Fruit fly (Drosophila melanogaster): ENCODE results near the gene Pak.

The Pak gene

dm6 chr3R:6345814-6346213 lies 4.9 kb upstream of the Pak start, which contains the start of the genes SmD2 and CG18048:
Gene SmD2, minus strand, starts transcription at chr3R:6345911.
Gene CG18048, plus strand, starts transcription at chr3R:6346111.
- TF ChIP-seq GATAd (GFP tag; optimal IDR thresholded peaks at IDR 0.05): no peak
- TF ChIP-seq Mio (GFP tag; optimal IDR thresholded peaks at IDR 0.05): no peak
- TF ChIP-seq CG32264 (GFP tag; optimal IDR thresholded peaks at IDR 0.05): no peak
- TF ChIP-seq woc (GFP tag; optimal IDR thresholded peaks at IDR 0.05): peak; percentile 11
- no peak for TF ChIP-seq OdsH (GFP tag; optimal IDR thresholded peaks at IDR 0.05)
- TF ChIP-seq HLH106 (tag; optimal IDR thresholded peaks at IDR 0.05): peak; percentile 7
- no peak for TF ChIP-seq sage (GFP tag; optimal IDR thresholded peaks at IDR 0.05)
- TF ChIP-seq h (GFP tag; optimal IDR thresholded peaks at IDR 0.05): peak; percentile 20
- peak; percentile 4 for TF ChIP-seq Sp1 (GFP tag; optimal IDR thresholded peaks at IDR 0.05)

dm6 chr3R:6348943-6349342 lies 1.8 kb upstream of the Pak start, which contains the start of gene Hr83:
Gene Hr83, plus strand, starts transcription at chr3R:6349243.
- TF ChIP-seq woc (GFP tag; optimal IDR thresholded peaks at IDR 0.05): no peak
- no peak for TF ChIP-seq fru (GFP tag; optimal IDR thresholded peaks at IDR 0.05)
- no peak for TF ChIP-seq brk (GFP tag; optimal IDR thresholded peaks at IDR 0.05)
- no peak for TF ChIP-seq CrebA (GFP tag; optimal IDR thresholded peaks at IDR 0.05; ENCODE audit: borderline replicate concordance)
- no peak for TF ChIP-seq tai (GFP tag; optimal IDR thresholded peaks at IDR 0.05)
- TF ChIP-seq Dif (GFP tag; optimal IDR thresholded peaks at IDR 0.05; ENCODE audit: partially characterized antibody): no peak
- TF ChIP-seq ey (GFP tag; optimal IDR thresholded peaks at IDR 0.05): no peak
- no peak for TF ChIP-seq dmrt93B (GFP tag; optimal IDR thresholded peaks at IDR 0.05)
- TF ChIP-seq foxo (GFP tag; optimal IDR thresholded peaks at IDR 0.05): no peak
- no peak for TF ChIP-seq usp (GFP tag; optimal IDR thresholded peaks at IDR 0.05)
- TF ChIP-seq Hr78 (GFP tag; optimal IDR thresholded peaks at IDR 0.05): no peak
- no peak for TF ChIP-seq Dfd (GFP tag; optimal IDR thresholded peaks at IDR 0.05)
- TF ChIP-seq h (GFP tag; optimal IDR thresholded peaks at IDR 0.05): no peak
- no peak for TF ChIP-seq dl (GFP tag; optimal IDR thresholded peaks at IDR 0.05; ENCODE audit: insufficient read depth in 1 of 2, partially characterized antibody in 2 of 2)
- no peak for TF ChIP-seq OdsH (GFP tag; optimal IDR thresholded peaks at IDR 0.05)
- TF ChIP-seq Vsx2 (GFP tag; optimal IDR thresholded peaks at IDR 0.05; ENCODE audit: partially characterized antibody): no peak
- TF ChIP-seq Hr83 (GFP tag; optimal IDR thresholded peaks at IDR 0.05; ENCODE audit: poor library complexity, severe bottlenecking): no peak
- no peak for TF ChIP-seq br (GFP tag; optimal IDR thresholded peaks at IDR 0.05)
- no peak for TF ChIP-seq Jra (GFP tag; optimal IDR thresholded peaks at IDR 0.05)
- no peak for TF ChIP-seq GATAd (GFP tag; optimal IDR thresholded peaks at IDR 0.05)

dm6 chr3R:6351181-6351580 lies 485 bp downstream of the Pak start:
- TF ChIP-seq Hr83 (GFP tag; optimal IDR thresholded peaks at IDR 0.05; ENCODE audit: poor library complexity, severe bottlenecking) (no peak), Dfd (GFP tag; optimal IDR thresholded peaks at IDR 0.05) (no peak), Abd-B (GFP tag; optimal IDR thresholded peaks at IDR 0.05) (no peak), pan (optimal IDR thresholded peaks at IDR 0.05) (no peak), usp (GFP tag; optimal IDR thresholded peaks at IDR 0.05) (no peak), Hr78 (GFP tag; optimal IDR thresholded peaks at IDR 0.05) (no peak), dl (GFP tag; optimal IDR thresholded peaks at IDR 0.05; ENCODE audit: insufficient read depth in 1 of 2, partially characterized antibody in 2 of 2) (no peak), sage (GFP tag; optimal IDR thresholded peaks at IDR 0.05) (no peak), br (GFP tag; optimal IDR thresholded peaks at IDR 0.05) (no peak), lola (GFP tag; optimal IDR thresholded peaks at IDR 0.05) (no peak), Dif (GFP tag; optimal IDR thresholded peaks at IDR 0.05; ENCODE audit: partially characterized antibody) (no peak), Hnf4 (GFP tag; optimal IDR thresholded peaks at IDR 0.05) (no peak), CrebA (GFP tag; optimal IDR thresholded peaks at IDR 0.05; ENCODE audit: borderline replicate concordance) (no peak), psq (GFP tag; optimal IDR thresholded peaks at IDR 0.05) (no peak), N (GFP tag; optimal IDR thresholded peaks at IDR 0.05) (no peak), CG32264 (GFP tag; optimal IDR thresholded peaks at IDR 0.05) (no peak), ey (GFP tag; optimal IDR thresholded peaks at IDR 0.05) (no peak), tai (GFP tag; optimal IDR thresholded peaks at IDR 0.05) (no peak), GATAd (GFP tag; optimal IDR thresholded peaks at IDR 0.05) (no peak), HLH106 (tag; optimal IDR thresholded peaks at IDR 0.05) (no peak)

- TF ChIP-seq Vsx2 (GFP tag; optimal IDR thresholded peaks at IDR 0.05; ENCODE audit: partially characterized antibody) (no peak), foxo (GFP tag; optimal IDR thresholded peaks at IDR 0.05) (peak in 1 of 2 experiments; percentile 22), HLH106 (tag; optimal IDR thresholded peaks at IDR 0.05) (peak; percentile 2), rgr (GFP tag; optimal IDR thresholded peaks at IDR 0.05) (peak; percentile 18), psq (GFP tag; optimal IDR thresholded peaks at IDR 0.05) (no peak)
Observed at dm6 chr3R:6351696-6352378, 1.1 kb downstream of the Pak start.
